Worm (Caenorhabditis elegans) whole organism, late embryonic: ENCODE data around the gene nas-29.
"Not testable (repeated sequence)": the region's sequence is repeated elsewhere in the genome, so short reads cannot be mapped to it uniquely, and the experiment has no call there.

Experiments
- C38D4.7 ChIP-seq: fragments of 200-800 bp; sonication (Bioruptor generic); optimal IDR thresholded peaks from 2 replicates; lab custom pipeline; 2018; ENCODE audit warnings: mild to moderate bottlenecking, missing genetic modification characterization, moderate library complexity, missing compliant biosample characterization
- F13H6.1 ChIP-seq: sonication (generic microtip); optimal IDR thresholded peaks from 2 replicates; lab custom pipeline; 2016; ENCODE audit warnings: missing genetic modification characterization, missing compliant biosample characterization
- K02D7.2 ChIP-seq: sonication (generic microtip); optimal IDR thresholded peaks from 2 replicates; lab custom pipeline; 2017; ENCODE audit warnings: mild to moderate bottlenecking, missing genetic modification characterization, missing compliant biosample characterization
- K09A11.1 ChIP-seq: sonication (generic microtip); optimal IDR thresholded peaks from 2 replicates; lab custom pipeline; 2017; ENCODE audit warnings: antibody characterized with exemption, mild to moderate bottlenecking, missing genetic modification characterization, missing compliant biosample characterization; ENCODE audit not compliant: insufficient read depth
- ahr-1 ChIP-seq: sonication (generic microtip); optimal IDR thresholded peaks from 2 replicates; lab custom pipeline; 2016; ENCODE audit warnings: missing genetic modification characterization, missing compliant biosample characterization
- ceh-2 ChIP-seq: sonication (generic microtip); optimal IDR thresholded peaks from 2 replicates; lab custom pipeline; 2016; ENCODE audit warnings: missing genotype, missing genetic modification characterization, missing compliant biosample characterization
- ceh-22 ChIP-seq: sonication (generic microtip); optimal IDR thresholded peaks from 2 replicates; lab custom pipeline; 2017; ENCODE audit warnings: missing biosample characterization, missing genetic modification characterization
- ceh-24 ChIP-seq: sonication (generic microtip); optimal IDR thresholded peaks from 2 replicates; lab custom pipeline; 2016; ENCODE audit warnings: mild to moderate bottlenecking, missing genetic modification characterization, missing compliant biosample characterization
- ceh-31 ChIP-seq: sonication (generic microtip); optimal IDR thresholded peaks from 2 replicates; lab custom pipeline; 2016; ENCODE audit warnings: missing genetic modification characterization, missing compliant biosample characterization
- ceh-34 ChIP-seq: sonication (generic microtip); optimal IDR thresholded peaks from 2 replicates; lab custom pipeline; 2016; ENCODE audit warnings: mild to moderate bottlenecking, missing genetic modification characterization, missing compliant biosample characterization
- ceh-45 ChIP-seq: fragments of 200-800 bp; sonication (Bioruptor generic); IDR thresholded peaks from 2 replicates; pipeline ENCODE4 v1.3.6; 2022; ENCODE audit warnings: missing genetic modification reagents, missing genetic modification characterization, missing compliant biosample characterization
- ceh-48 ChIP-seq: sonication (generic microtip); optimal IDR thresholded peaks from 2 replicates; lab custom pipeline; 2016; ENCODE audit warnings: missing genetic modification characterization, inconsistent platforms, missing compliant biosample characterization
- dve-1 ChIP-seq: sonication (generic microtip); optimal IDR thresholded peaks from 2 replicates; lab custom pipeline; 2017; ENCODE audit warnings: antibody characterized with exemption, mild to moderate bottlenecking, missing genetic modification characterization, missing compliant biosample characterization
- ets-4 ChIP-seq: sonication (generic microtip); optimal IDR thresholded peaks from 2 replicates; lab custom pipeline; 2016; ENCODE audit warnings: missing genetic modification characterization, missing compliant biosample characterization
- hlh-13 ChIP-seq: fragments of 200-800 bp; sonication (Bioruptor generic); optimal IDR thresholded peaks from 2 replicates; lab custom pipeline; 2018; ENCODE audit warnings: mild to moderate bottlenecking, missing genetic modification characterization, missing compliant biosample characterization
- hlh-15 ChIP-seq: sonication (generic microtip); optimal IDR thresholded peaks from 2 replicates; lab custom pipeline; 2016; ENCODE audit warnings: missing genetic modification characterization, missing compliant biosample characterization
- hlh-30 ChIP-seq: sonication (generic microtip); optimal IDR thresholded peaks from 2 replicates; lab custom pipeline; 2017; ENCODE audit warnings: antibody characterized with exemption, missing genetic modification characterization, missing compliant biosample characterization; ENCODE audit not compliant: insufficient read depth
- hlh-6 ChIP-seq: sonication (generic microtip); optimal IDR thresholded peaks from 2 replicates; lab custom pipeline; 2016; ENCODE audit warnings: missing genotype, missing genetic modification characterization, missing compliant biosample characterization
- lim-6 ChIP-seq: sonication (generic microtip); optimal IDR thresholded peaks from 2 replicates; lab custom pipeline; 2016; ENCODE audit warnings: missing genetic modification characterization, missing compliant biosample characterization
- madf-2 ChIP-seq: sonication (generic microtip); optimal IDR thresholded peaks from 2 replicates; lab custom pipeline; 2017; ENCODE audit warnings: missing genetic modification characterization, missing compliant biosample characterization
- nhr-11 ChIP-seq: fragments of 150-350 bp; optimal IDR thresholded peaks from 2 replicates; lab custom pipeline; 2014; ENCODE audit warnings: missing biosample characterization, missing genetic modification characterization
- pag-3 ChIP-seq: sonication (generic microtip); optimal IDR thresholded peaks from 2 replicates; lab custom pipeline; 2016; ENCODE audit warnings: missing compliant biosample characterization, missing genetic modification characterization, borderline replicate concordance
- pat-9 ChIP-seq: fragments of 200-800 bp; sonication (Bioruptor generic); optimal IDR thresholded peaks from 2 replicates; lab custom pipeline; 2018; ENCODE audit warnings: mild to moderate bottlenecking, missing genetic modification characterization, moderate library complexity, missing compliant biosample characterization
- pha-2 ChIP-seq: sonication (generic microtip); optimal IDR thresholded peaks from 2 replicates; lab custom pipeline; 2017; ENCODE audit warnings: mild to moderate bottlenecking, missing genetic modification characterization, missing compliant biosample characterization
- pha-4 ChIP-seq: fragments of 150-350 bp; optimal IDR thresholded peaks from 2 replicates; lab custom pipeline; 2018; ENCODE audit warnings: missing biosample characterization, missing genetic modification reagents, missing genetic modification characterization
- pqm-1 ChIP-seq: sonication (generic microtip); optimal IDR thresholded peaks from 2 replicates; lab custom pipeline; 2016; ENCODE audit warnings: missing genetic modification characterization, missing compliant biosample characterization
- ref-2 ChIP-seq: sonication (generic microtip); optimal IDR thresholded peaks from 2 replicates; lab custom pipeline; 2016; ENCODE audit warnings: missing genetic modification characterization, missing compliant biosample characterization
- rnt-1 ChIP-seq: sonication (generic microtip); optimal IDR thresholded peaks from 2 replicates; lab custom pipeline; 2016; ENCODE audit warnings: missing genetic modification characterization, missing compliant biosample characterization
- sdc-2 ChIP-seq: sonication (generic microtip); optimal IDR thresholded peaks from 2 replicates; lab custom pipeline; 2016; ENCODE audit warnings: missing genotype, missing genetic modification characterization, missing compliant biosample characterization
- tbx-7 ChIP-seq: sonication (generic microtip); optimal IDR thresholded peaks from 2 replicates; lab custom pipeline; 2016; ENCODE audit warnings: missing genotype, missing genetic modification characterization, missing compliant biosample characterization
- unc-3 ChIP-seq, 2 experiments: fragments of 200-800 bp in 1 of 2; sonication (Bioruptor generic) in 1 of 2; sonication (generic microtip) in 1 of 2; conservative IDR thresholded peaks in 1 of 2; optimal IDR thresholded peaks in 1 of 2; 2 replicates each; pipeline versions ENCODE4 v1.3.6 to Lab custom; 2016 to 2022; ENCODE audit warnings: missing compliant biosample characterization in 2 of 2, missing genetic modification characterization in 2 of 2, missing genetic modification reagents in 1 of 2
- unc-42 ChIP-seq: sonication (generic microtip); optimal IDR thresholded peaks from 2 replicates; lab custom pipeline; 2016; ENCODE audit warnings: missing genotype, missing genetic modification characterization, missing compliant biosample characterization
- unc-55 ChIP-seq: sonication (generic microtip); optimal IDR thresholded peaks from 2 replicates; lab custom pipeline; 2017; ENCODE audit warnings: missing biosample characterization, missing genetic modification reagents, missing genetic modification characterization
- unc-86 ChIP-seq: sonication (generic microtip); optimal IDR thresholded peaks from 2 replicates; lab custom pipeline; 2016; ENCODE audit warnings: missing genetic modification characterization, missing compliant biosample characterization

The nas-29 gene

DNA sequence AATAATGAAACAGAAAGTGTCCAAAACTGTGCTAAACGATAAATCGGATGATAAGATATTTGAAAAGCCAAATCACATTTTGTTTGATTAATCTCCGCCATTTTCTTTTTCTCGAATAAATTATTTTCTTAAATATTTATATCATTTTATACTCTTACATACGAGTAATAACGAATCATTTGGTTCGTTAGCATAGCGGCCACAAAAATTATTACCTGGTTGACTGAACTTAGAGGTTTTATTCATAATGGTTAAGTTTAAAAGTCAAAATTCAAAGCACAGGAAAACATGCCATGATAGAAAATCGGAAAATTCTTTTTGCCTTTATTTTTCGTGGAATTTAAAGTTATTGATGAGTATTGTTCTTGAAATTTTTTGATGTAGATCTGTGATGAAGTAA is 21.4 kb upstream of the nas-29 start, which contains the start of gene srb-5:
Gene srb-5, minus strand, starts transcription at position 101 of the 400 bp plus-strand sequence.
- TF ChIP-seq hlh-6 (tag; lab: Kevin White, UChicago) = no peak
- TF ChIP-seq ceh-31 (tag; lab: Kevin White, UChicago) = no peak
- no peak for TF ChIP-seq unc-42 (tag; lab: Kevin White, UChicago)
- no peak for TF ChIP-seq unc-55
- TF ChIP-seq hlh-15 (tag; lab: Kevin White, UChicago) = no peak
- no peak for TF ChIP-seq unc-86
- TF ChIP-seq ceh-22 (tag; lab: Kevin White, UChicago) = no peak
- TF ChIP-seq pha-4 (tag; lab: Kevin White, UChicago) = no peak
- no peak for TF ChIP-seq ceh-34 (tag; lab: Kevin White, UChicago)
- TF ChIP-seq, all 69 proteins: peak for 0

ce11 chrII:5161102-5161501 is 19.3 kb upstream of the nas-29 start, which contains the start of gene C27D6.11:
Gene C27D6.11 (minus strand): TSS chrII:5161202.
- no peak for TF ChIP-seq K02D7.2
- TF ChIP-seq ceh-24 (tag; lab: Kevin White, UChicago) = no peak
- no peak for TF ChIP-seq K09A11.1 (tag; lab: Kevin White, UChicago)
- TF ChIP-seq unc-3 (GFP tag; conservative IDR thresholded peaks at IDR 0.05; lab: Robert Waterston, UW) = no peak
- TF ChIP-seq unc-3 (tag; optimal IDR thresholded peaks at IDR 0.05; lab: Kevin White, UChicago) = no peak
- no peak for TF ChIP-seq pqm-1
- no peak for TF ChIP-seq nhr-11 (tag; lab: Kevin White, UChicago)
- no peak for TF ChIP-seq F13H6.1 (tag; lab: Kevin White, UChicago)
- TF ChIP-seq hlh-15 (tag; lab: Kevin White, UChicago) = no peak
- TF ChIP-seq ceh-2 = no peak
- TF ChIP-seq ets-4 (tag; lab: Kevin White, UChicago) = no peak
- no peak for TF ChIP-seq pha-4 (tag; lab: Kevin White, UChicago)
- no peak for TF ChIP-seq ceh-22 (tag; lab: Kevin White, UChicago)
- no peak for TF ChIP-seq sdc-2 (tag; lab: Kevin White, UChicago)
- TF ChIP-seq hlh-13 (GFP tag; lab: Kevin White, UChicago) = no peak
- TF ChIP-seq rnt-1 = no peak
- no peak for TF ChIP-seq ceh-48 (tag; lab: Kevin White, UChicago)
- no peak for TF ChIP-seq lim-6 (tag; lab: Kevin White, UChicago)

DNA sequence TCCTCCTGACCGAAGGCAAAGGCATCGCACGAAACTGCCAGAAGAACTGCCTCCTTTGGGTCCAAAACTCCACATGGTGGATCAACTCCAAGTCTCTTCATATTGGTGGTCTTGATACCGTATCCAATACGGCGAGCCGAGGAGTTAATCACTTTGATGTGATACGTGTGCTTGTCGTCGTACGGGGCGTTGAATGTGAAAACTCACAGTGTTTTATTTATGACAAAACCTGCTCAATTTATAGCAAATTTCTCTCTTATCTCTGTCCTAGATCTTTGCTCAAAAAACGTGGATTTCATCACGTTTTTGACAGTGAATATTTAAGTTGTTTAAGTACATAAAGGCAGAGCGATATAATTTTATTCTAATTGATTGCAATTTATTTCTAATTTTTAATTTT is 16.9 kb upstream of the nas-29 start, which contains the start of gene F58A6.9:
Gene F58A6.9, minus strand, starts transcription at position 101 of the 400 bp plus-strand sequence.
- TF ChIP-seq dve-1 (tag; lab: Kevin White, UChicago); nhr-11 (tag; lab: Kevin White, UChicago); madf-2: not testable (repeated sequence)

DNA sequence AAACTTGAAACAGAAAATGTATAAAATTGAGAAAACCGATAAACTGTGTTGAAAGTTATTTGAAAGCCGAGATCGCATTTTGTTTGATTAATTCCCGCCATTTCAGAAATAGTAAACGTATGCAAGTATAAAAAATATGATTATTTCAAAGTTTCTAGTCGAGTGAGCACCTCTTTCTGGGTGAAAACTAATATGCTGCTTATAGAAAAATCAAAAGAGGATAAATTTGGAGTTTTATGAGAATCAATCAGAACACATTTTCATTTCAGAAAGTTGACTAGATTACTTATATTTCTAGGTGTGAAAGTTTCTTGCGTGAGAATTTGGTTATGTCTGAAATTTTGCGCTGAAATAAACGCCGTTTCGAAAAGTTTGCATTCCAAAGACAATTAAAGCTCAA is 15.7 kb upstream of the nas-29 start, which contains the start of gene srb-13:
Gene srb-13, minus strand, starts transcription at position 101 of the 400 bp plus-strand sequence.
- no peak for TF ChIP-seq hlh-30 (tag; lab: Kevin White, UChicago)
- TF ChIP-seq pha-4 (tag; lab: Kevin White, UChicago) = no peak
- no peak for TF ChIP-seq C38D4.7 (GFP tag; lab: Kevin White, UChicago)
- TF ChIP-seq tbx-7 (tag; lab: Kevin White, UChicago) = no peak
- TF ChIP-seq pqm-1 = no peak
- no peak for TF ChIP-seq F13H6.1 (tag; lab: Kevin White, UChicago)
- TF ChIP-seq hlh-6 (tag; lab: Kevin White, UChicago) = no peak
- TF ChIP-seq ahr-1 (tag; lab: Kevin White, UChicago) = no peak

DNA sequence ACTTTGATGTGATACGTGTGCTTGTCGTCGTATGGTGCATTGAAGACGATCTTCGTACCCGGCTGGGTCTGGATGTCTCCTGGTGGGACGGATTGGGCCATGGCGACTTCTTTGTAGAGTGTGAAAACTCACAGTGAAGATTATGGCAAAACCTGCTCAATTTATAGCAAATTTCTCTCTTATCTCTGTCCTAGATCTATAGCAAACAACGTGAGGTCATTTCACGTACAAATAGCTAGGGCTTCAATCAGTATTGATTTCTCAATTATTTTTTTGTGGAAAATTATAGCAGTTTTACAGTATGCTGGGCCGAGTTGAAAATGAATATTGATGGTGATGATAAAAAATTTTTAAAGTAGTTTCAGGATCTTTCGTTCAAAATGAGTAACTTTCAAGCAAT is 15.1 kb upstream of the nas-29 start, which contains the start of gene msp-45:
Gene msp-45, minus strand, starts transcription at position 101 of the 400 bp plus-strand sequence.
- no peak for TF ChIP-seq K09A11.1 (tag; lab: Kevin White, UChicago)
- no peak for TF ChIP-seq ceh-45 (GFP tag; lab: Robert Waterston, UW)

ce11 chrII:5154540-5154939 is 12.7 kb upstream of the nas-29 start, which contains the start of gene srb-12:
Gene srb-12 (minus strand): TSS chrII:5154640.
- no peak for TF ChIP-seq ref-2 (tag; lab: Kevin White, UChicago)
- no peak for TF ChIP-seq ceh-2
- no peak for TF ChIP-seq nhr-11 (tag; lab: Kevin White, UChicago)
- no peak for TF ChIP-seq pha-2 (tag; lab: Kevin White, UChicago)
- no peak for TF ChIP-seq pat-9 (tag; lab: Kevin White, UChicago)
- no peak for TF ChIP-seq pag-3 (tag; lab: Kevin White, UChicago)
